Worm (Caenorhabditis elegans): ENCODE measurements around the gene ZK637.14.

ce11 chrIII:8845114-8845513, 43.8 kb downstream of the ZK637.14 start, which contains the start of gene F44E2.6:
- no peak for TF ChIP-seq ZK546.5 (tag; optimal IDR thresholded peaks at IDR 0.05)
- TF ChIP-seq fos-1 (tag; optimal IDR thresholded peaks at IDR 0.05): no peak
- no peak for TF ChIP-seq lin-13 (GFP tag; optimal IDR thresholded peaks at IDR 0.05)

All from whole organism, L2 larva.